Worm (Caenorhabditis elegans) whole organism, L1 larva: ENCODE data around the gene R05C11.4.
A peak's percentile ranks its signal among the peaks of the same experiment; 100 is the strongest.

Source experiments
- C34B4.2 ChIP-seq: sonication (generic microtip); optimal IDR thresholded peaks from 2 replicates; lab custom pipeline; 2017; ENCODE audit warnings: mild to moderate bottlenecking, missing genetic modification characterization, missing compliant biosample characterization
- Y116A8C.19 ChIP-seq: sonication (generic microtip); optimal IDR thresholded peaks from 2 replicates; lab custom pipeline; 2016; ENCODE audit warnings: missing compliant biosample characterization, missing genetic modification characterization, borderline replicate concordance
- ama-1 ChIP-seq: fragments of 150-350 bp; optimal IDR thresholded peaks from 2 replicates; lab custom pipeline; 2014
- blmp-1 ChIP-seq: fragments of 150-350 bp; optimal IDR thresholded peaks from 2 replicates; lab custom pipeline; 2014; ENCODE audit warnings: missing biosample characterization, missing genetic modification characterization
- ceh-8 ChIP-seq: fragments of 200-800 bp; sonication (Bioruptor generic); optimal IDR thresholded peaks from 2 replicates; lab custom pipeline; 2018; ENCODE audit warnings: mild to moderate bottlenecking, missing genetic modification characterization, moderate library complexity, missing compliant biosample characterization
- ceh-88 ChIP-seq: fragments of 200-800 bp; sonication (Bioruptor generic); IDR thresholded peaks from 2 replicates; pipeline ENCODE4 v1.3.6; 2022; ENCODE audit warnings: missing genetic modification characterization, missing compliant biosample characterization
- ceh-90 ChIP-seq: sonication (generic microtip); optimal IDR thresholded peaks from 2 replicates; lab custom pipeline; 2016; ENCODE audit warnings: missing genetic modification characterization, missing compliant biosample characterization
- ces-1 ChIP-seq: fragments of 150-350 bp; optimal IDR thresholded peaks from 2 replicates; lab custom pipeline; 2014; ENCODE audit warnings: missing biosample characterization, missing genetic modification reagents, missing genetic modification characterization
- dpl-1 ChIP-seq, 3 experiments: fragments of 150-350 bp in 2 of 3; sonication (generic microtip) in 1 of 3; optimal IDR thresholded peaks; 2 replicates each; lab custom pipeline; 2014 to 2017; ENCODE audit warnings: missing biosample characterization in 3 of 3, missing genetic modification characterization in 3 of 3, missing genetic modification reagents in 3 of 3
- efl-1 ChIP-seq, 4 experiments: fragments of 150-350 bp; optimal IDR thresholded peaks in 3 of 4; peaks in 1 of 4; 1 replicate in 1 of 4; 2 replicates in 3 of 4; lab custom pipeline; 2014; ENCODE audit warnings: missing biosample characterization in 2 of 4, missing genetic modification characterization in 2 of 4, missing genetic modification reagents in 2 of 4
- efl-3 ChIP-seq: fragments of 200-800 bp; sonication (Bioruptor generic); optimal IDR thresholded peaks from 2 replicates; lab custom pipeline; 2018; ENCODE audit warnings: mild to moderate bottlenecking, missing genetic modification characterization, missing compliant biosample characterization
- egl-27 ChIP-seq, 2 experiments: fragments of 150-350 bp in 1 of 2; sonication (generic microtip); optimal IDR thresholded peaks; 3 replicates each; lab custom pipeline; 2017 to 2018; ENCODE audit warnings: missing biosample characterization in 2 of 2, missing genetic modification characterization in 2 of 2, missing genetic modification reagents in 2 of 2
- elt-2 ChIP-seq: sonication (generic microtip); optimal IDR thresholded peaks from 2 replicates; lab custom pipeline; 2016; ENCODE audit warnings: missing genetic modification characterization, mild to moderate bottlenecking, inconsistent platforms, missing compliant biosample characterization, missing genetic modification reagents
- elt-3 ChIP-seq, 6 experiments: fragments of 150-350 bp in 1 of 6; sonication (generic microtip); optimal IDR thresholded peaks; 2 replicates each; lab custom pipeline; 2017 to 2018; ENCODE audit warnings: missing biosample characterization in 6 of 6, missing genetic modification characterization in 6 of 6, inconsistent platforms in 1 of 6
- fkh-10 ChIP-seq: sonication (generic microtip); optimal IDR thresholded peaks from 2 replicates; lab custom pipeline; 2017; ENCODE audit warnings: missing biosample characterization, missing genetic modification reagents, missing genetic modification characterization
- fkh-4 ChIP-seq: sonication (generic microtip); optimal IDR thresholded peaks from 2 replicates; lab custom pipeline; 2016; ENCODE audit warnings: missing compliant biosample characterization, missing genetic modification characterization, borderline replicate concordance
- grh-1 ChIP-seq: fragments of 200-800 bp; sonication (Bioruptor generic); IDR thresholded peaks from 2 replicates; pipeline ENCODE4 v1.3.6; 2022; ENCODE audit warnings: missing genetic modification reagents, missing genetic modification characterization, missing compliant biosample characterization
- hlh-17 ChIP-seq: fragments of 200-800 bp; sonication (Bioruptor generic); optimal IDR thresholded peaks from 2 replicates; lab custom pipeline; 2018; ENCODE audit warnings: missing genetic modification characterization, mild to moderate bottlenecking, missing compliant biosample characterization, moderate library complexity, borderline replicate concordance
- hlh-4 ChIP-seq: sonication (generic microtip); optimal IDR thresholded peaks from 2 replicates; lab custom pipeline; 2016; ENCODE audit warnings: mild to moderate bottlenecking, missing genetic modification characterization, missing compliant biosample characterization
- hpl-2 ChIP-seq: fragments of 150-350 bp; optimal IDR thresholded peaks from 2 replicates; lab custom pipeline; 2014; ENCODE audit warnings: missing biosample characterization, missing genetic modification reagents, missing genetic modification characterization
- lin-13 ChIP-seq: fragments of 150-350 bp; optimal IDR thresholded peaks from 2 replicates; lab custom pipeline; 2014; ENCODE audit warnings: missing biosample characterization, missing genetic modification reagents, missing genetic modification characterization
- lin-14 ChIP-seq: fragments of 200-800 bp; sonication (Bioruptor generic); optimal IDR thresholded peaks from 2 replicates; lab custom pipeline; 2018; ENCODE audit warnings: mild to moderate bottlenecking, missing genetic modification characterization, moderate library complexity, missing compliant biosample characterization
- lin-35 ChIP-seq, 2 experiments: fragments of 150-350 bp; optimal IDR thresholded peaks; 2 replicates each; lab custom pipeline; 2014; ENCODE audit warnings: missing biosample characterization in 2 of 2, missing genetic modification characterization in 2 of 2, missing genetic modification reagents in 2 of 2
- lin-39 ChIP-seq: fragments of 150-350 bp; optimal IDR thresholded peaks from 2 replicates; lab custom pipeline; 2014; ENCODE audit warnings: missing biosample characterization, missing genetic modification reagents, missing genetic modification characterization
- lir-3 ChIP-seq: sonication (generic microtip); optimal IDR thresholded peaks from 2 replicates; lab custom pipeline; 2016; ENCODE audit warnings: mild to moderate bottlenecking, missing genetic modification characterization, moderate library complexity, missing compliant biosample characterization; ENCODE audit not compliant: poor library complexity
- lsy-2 ChIP-seq, 2 experiments: fragments of 150-350 bp; optimal IDR thresholded peaks; 2 replicates each; lab custom pipeline; 2014; ENCODE audit warnings: missing biosample characterization in 2 of 2, missing genetic modification characterization in 2 of 2
- mdl-1 ChIP-seq, 2 experiments: fragments of 150-350 bp; optimal IDR thresholded peaks; 2 replicates each; lab custom pipeline; 2014 to 2017; ENCODE audit warnings: missing biosample characterization in 2 of 2, missing genetic modification characterization in 2 of 2, inconsistent platforms in 1 of 2
- mep-1 ChIP-seq: fragments of 150-350 bp; optimal IDR thresholded peaks from 2 replicates; lab custom pipeline; 2014; ENCODE audit warnings: missing biosample characterization, missing genetic modification characterization
- nhr-19 ChIP-seq: fragments of 200-800 bp; sonication (Bioruptor generic); conservative IDR thresholded peaks from 2 replicates; pipeline ENCODE4 v1.3.6; 2022; ENCODE audit warnings: missing genetic modification characterization, missing compliant biosample characterization
- nhr-20 ChIP-seq: sonication (generic microtip); optimal IDR thresholded peaks from 2 replicates; lab custom pipeline; 2016; ENCODE audit warnings: mild to moderate bottlenecking, missing genetic modification characterization, missing compliant biosample characterization
- nhr-28 ChIP-seq: fragments of 150-350 bp; optimal IDR thresholded peaks from 2 replicates; lab custom pipeline; 2014; ENCODE audit warnings: missing biosample characterization, missing genetic modification characterization
- nhr-71 ChIP-seq: sonication (generic microtip); optimal IDR thresholded peaks from 2 replicates; lab custom pipeline; 2016; ENCODE audit warnings: mild to moderate bottlenecking, missing genetic modification characterization, moderate library complexity, missing compliant biosample characterization
- nhr-77 ChIP-seq: fragments of 150-350 bp; optimal IDR thresholded peaks from 2 replicates; lab custom pipeline; 2014; ENCODE audit warnings: missing biosample characterization, missing genetic modification characterization
- nhr-85 ChIP-seq: sonication (generic microtip); peaks from one replicate; lab custom pipeline; 2016; ENCODE audit warnings: missing genetic modification characterization, inconsistent platforms, missing compliant biosample characterization
- nhr-90 ChIP-seq: sonication (generic microtip); optimal IDR thresholded peaks from 2 replicates; lab custom pipeline; 2016; ENCODE audit warnings: mild to moderate bottlenecking, missing genetic modification characterization, missing compliant biosample characterization; ENCODE audit not compliant: poor library complexity
- snu-23 ChIP-seq: sonication (generic microtip); optimal IDR thresholded peaks from 2 replicates; lab custom pipeline; 2016; ENCODE audit warnings: missing genetic modification characterization, missing compliant biosample characterization
- sox-4 ChIP-seq: sonication (generic microtip); optimal IDR thresholded peaks from 2 replicates; lab custom pipeline; 2016; ENCODE audit warnings: missing genetic modification characterization, missing compliant biosample characterization
- sup-37 ChIP-seq: fragments of 200-800 bp; sonication (Bioruptor generic); optimal IDR thresholded peaks from 2 replicates; lab custom pipeline; 2018; ENCODE audit warnings: mild to moderate bottlenecking, missing genetic modification characterization, missing compliant biosample characterization
- swsn-7 ChIP-seq: sonication (generic microtip); optimal IDR thresholded peaks from 2 replicates; lab custom pipeline; 2016; ENCODE audit warnings: missing genetic modification characterization, missing compliant biosample characterization
- unc-130 ChIP-seq: fragments of 150-350 bp; optimal IDR thresholded peaks from 2 replicates; lab custom pipeline; 2017; ENCODE audit warnings: missing biosample characterization, missing genetic modification characterization, inconsistent platforms
- unc-86 ChIP-seq: sonication (generic microtip); optimal IDR thresholded peaks from 2 replicates; lab custom pipeline; 2016; ENCODE audit warnings: missing genetic modification characterization, missing compliant biosample characterization
- vab-15 ChIP-seq: sonication (generic microtip); optimal IDR thresholded peaks from 2 replicates; lab custom pipeline; 2017; ENCODE audit warnings: missing genotype, mild to moderate bottlenecking, missing genetic modification characterization, missing compliant biosample characterization
- ztf-11 ChIP-seq, 2 experiments: sonication (generic microtip); optimal IDR thresholded peaks; 2 replicates each; lab custom pipeline; 2016 to 2017; ENCODE audit warnings: missing genetic modification characterization in 2 of 2, missing biosample characterization in 1 of 2, missing compliant biosample characterization in 1 of 2

The R05C11.4 gene

ce11 chrIV:2083146-2083545 is 31.9 kb downstream of the R05C11.4 start:
- TF ChIP-seq lin-13 (GFP tag; lab: Kevin White, UChicago) (no peak), nhr-90 (tag; lab: Kevin White, UChicago) (peak; percentile 30), elt-3 (tag; optimal IDR thresholded peaks at IDR 0.05; lab: Kevin White, UChicago) (peak in 5 of 6 experiments; percentile 13 to 73 (median 59)), nhr-85 (tag; lab: Kevin White, UChicago) (peak; percentile 89), fkh-4 (tag; lab: Kevin White, UChicago) (no peak), grh-1 (GFP tag; lab: Robert Waterston, UW) (peak; percentile 33; the same call in 1 of the 2 replicates), fkh-10 (no peak), snu-23 (GFP tag; lab: Kevin White, UChicago) (peak; percentile 52), dpl-1 (GFP tag; optimal IDR thresholded peaks at IDR 0.05; lab: Kevin White, UChicago) (no peak), nhr-71 (tag; lab: Kevin White, UChicago) (peak; percentile 38), lsy-2 (tag; optimal IDR thresholded peaks at IDR 0.05; lab: Kevin White, UChicago) (peak in 1 of 2 experiments; percentile 40), nhr-19 (GFP tag; lab: Robert Waterston, UW) (no peak), unc-130 (tag; lab: Kevin White, UChicago) (peak; percentile 1), lin-14 (GFP tag; lab: Kevin White, UChicago) (peak; percentile 75), ceh-88 (GFP tag; lab: Robert Waterston, UW) (no peak), nhr-20 (tag; lab: Kevin White, UChicago) (peak; percentile 52), blmp-1 (no peak), ces-1 (no peak), efl-1 (optimal IDR thresholded peaks at IDR 0.05; lab: Kevin White, UChicago) (peak in 1 of 2 experiments; percentile 14), efl-1 (GFP tag; optimal IDR thresholded peaks at IDR 0.05 in 1 of 2; lab: Kevin White, UChicago) (no peak), mdl-1 (tag; optimal IDR thresholded peaks at IDR 0.05; lab: Kevin White, UChicago) (peak in 1 of 2 experiments; percentile 35), vab-15 (tag; lab: Kevin White, UChicago) (peak; percentile 88), lin-35 (GFP tag; optimal IDR thresholded peaks at IDR 0.05; lab: Kevin White, UChicago) (peak in 1 of 2 experiments; percentile 38)

- TF ChIP-seq hlh-17 (no peak), nhr-28 (tag; lab: Kevin White, UChicago) (no peak), unc-86 (tag; lab: Kevin White, UChicago) (no peak), ceh-90 (tag; lab: Kevin White, UChicago) (no peak), nhr-19 (GFP tag; lab: Robert Waterston, UW) (no peak), sox-4 (tag; lab: Kevin White, UChicago) (no peak), mep-1 (no peak), elt-2 (tag; lab: Kevin White, UChicago) (no peak), ztf-11 (tag; optimal IDR thresholded peaks at IDR 0.05; lab: Kevin White, UChicago) (no peak), mdl-1 (tag; optimal IDR thresholded peaks at IDR 0.05; lab: Kevin White, UChicago) (no peak), C34B4.2 (tag; lab: Kevin White, UChicago) (no peak), nhr-90 (tag; lab: Kevin White, UChicago) (no peak), lir-3 (tag; lab: Kevin White, UChicago) (no peak)
These were observed 32.4 kb downstream of the R05C11.4 start, which contains the start of gene mca-2 for ce11 chrIV:2083734-2084133. Gene mca-2 (plus strand): TSS chrIV:2084034.

DNA sequence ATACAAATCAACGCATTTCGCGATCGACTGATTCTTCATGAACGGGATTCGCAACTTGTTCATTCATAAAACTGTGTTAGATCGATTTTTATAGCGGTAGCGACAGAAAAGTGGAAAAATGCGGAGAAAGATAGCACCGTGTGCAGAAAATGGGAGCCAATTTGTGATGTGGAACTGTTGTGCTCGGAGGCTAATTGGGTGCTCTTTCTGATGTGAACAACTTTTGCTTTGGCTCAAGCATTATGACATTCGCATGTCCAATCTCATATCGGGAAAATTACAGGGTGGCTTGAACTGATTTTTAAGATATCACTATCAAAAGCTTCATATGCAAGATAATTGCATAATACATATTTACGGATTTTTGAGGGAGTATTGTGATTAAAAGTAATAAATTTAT is 48.5 kb downstream of the R05C11.4 start, which contains the start of gene C23H5.11:
Gene C23H5.11, minus strand, starts transcription at position 101 of the 400 bp plus-strand sequence.
- no peak for TF ChIP-seq hlh-4 (tag; lab: Kevin White, UChicago)
- TF ChIP-seq egl-27 (tag; optimal IDR thresholded peaks at IDR 0.05; lab: Kevin White, UChicago), result no peak
- TF ChIP-seq ztf-11 (tag; optimal IDR thresholded peaks at IDR 0.05; lab: Kevin White, UChicago), result no peak
- TF ChIP-seq ceh-8 (GFP tag; lab: Kevin White, UChicago), result no peak
- TF ChIP-seq efl-3 (GFP tag; lab: Kevin White, UChicago), result no peak
- TF ChIP-seq ama-1 (lab: Kevin White, UChicago), result no peak
- no peak for TF ChIP-seq vab-15 (tag; lab: Kevin White, UChicago)
- TF ChIP-seq nhr-77 (tag; lab: Kevin White, UChicago), result no peak
- no peak for TF ChIP-seq elt-3 (tag; optimal IDR thresholded peaks at IDR 0.05; lab: Kevin White, UChicago)
- TF ChIP-seq sup-37 (GFP tag; lab: Kevin White, UChicago), result no peak
- TF ChIP-seq lsy-2 (tag; optimal IDR thresholded peaks at IDR 0.05; lab: Kevin White, UChicago), result no peak
- TF ChIP-seq lin-39 (tag; lab: Kevin White, UChicago), result no peak
- TF ChIP-seq hpl-2 (GFP tag; lab: Kevin White, UChicago), result no peak
- TF ChIP-seq dpl-1 (GFP tag; optimal IDR thresholded peaks at IDR 0.05; lab: Kevin White, UChicago), result no peak
- TF ChIP-seq swsn-7 (tag; lab: Kevin White, UChicago), result no peak
- TF ChIP-seq Y116A8C.19 (tag; lab: Kevin White, UChicago), result no peak
- TF ChIP-seq blmp-1, result no peak
